Worm (Caenorhabditis elegans): Measurements from ENCODE around the gene F46G10.1.

F46G10.1 gene

DNA sequence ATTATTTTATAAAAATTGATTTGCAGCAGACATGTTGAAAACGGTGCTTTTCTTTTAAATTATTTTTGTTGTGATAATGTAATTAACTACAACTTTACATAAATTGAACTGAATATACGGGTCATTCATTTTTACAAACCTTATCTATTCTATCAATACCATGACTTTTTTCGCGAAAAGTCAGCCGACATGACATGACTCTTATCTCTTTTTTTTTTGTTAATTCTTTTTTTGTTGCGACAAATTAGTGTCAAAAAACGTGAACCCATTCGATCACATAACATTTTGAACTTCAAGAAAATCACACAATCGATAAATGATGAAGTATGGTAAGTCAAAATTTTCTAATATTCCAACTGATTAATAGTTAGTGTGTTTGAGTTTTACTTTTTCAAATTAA lies 16.5 kb upstream of the F46G10.1 start, which contains the start of gene sir-2.2:
Gene sir-2.2 (plus strand): TSS at position 34 of the 400 bp plus-strand sequence.
- TF ChIP-seq nhr-232 (tag; optimal IDR thresholded peaks at IDR 0.05) = no peak
- no peak for TF ChIP-seq ahr-1 (tag; optimal IDR thresholded peaks at IDR 0.05)

DNA sequence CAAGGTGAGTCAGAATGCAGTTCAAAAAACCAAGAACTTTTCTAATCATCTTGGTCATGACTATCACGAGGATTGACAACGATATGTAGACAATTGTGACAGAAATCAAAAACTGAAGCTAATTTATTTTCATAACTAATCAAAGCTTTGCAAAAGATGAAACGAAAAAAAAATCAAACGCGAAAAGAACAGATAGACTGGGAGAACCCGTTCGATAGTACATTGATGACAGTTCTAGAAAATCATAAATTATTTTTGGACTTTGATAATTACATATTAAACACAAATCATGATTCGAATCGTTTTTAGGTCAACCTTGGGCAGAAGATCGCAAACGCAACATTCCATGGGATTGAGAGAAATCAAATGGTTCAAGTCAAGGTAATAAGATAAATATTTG lies 13.5 kb upstream of the F46G10.1 start:
- TF ChIP-seq ets-4 (tag; optimal IDR thresholded peaks at IDR 0.05) = no peak
- no peak for TF ChIP-seq pha-2 (tag; optimal IDR thresholded peaks at IDR 0.05)

DNA sequence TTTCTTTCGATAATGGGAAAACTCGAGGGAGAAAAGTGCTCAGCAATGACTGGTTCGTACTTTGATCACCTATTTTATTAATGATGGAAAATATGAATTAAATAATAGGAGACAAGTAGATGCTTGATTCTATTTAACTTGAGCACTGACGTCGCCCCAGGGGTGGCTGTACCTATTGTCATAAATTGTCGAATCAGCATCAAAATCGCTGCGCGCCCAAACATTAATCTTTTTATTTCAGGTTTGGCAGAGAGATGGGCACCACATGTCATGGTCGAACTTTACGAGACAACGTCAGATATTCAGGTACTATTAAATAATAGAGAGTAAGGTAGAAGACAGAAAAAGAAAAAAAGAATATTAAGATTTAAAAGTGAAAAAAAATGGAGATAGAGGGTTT lies 12.8 kb upstream of the F46G10.1 start:
- TF ChIP-seq unc-86 (tag; optimal IDR thresholded peaks at IDR 0.05) (no peak), tbx-7 (tag; optimal IDR thresholded peaks at IDR 0.05) (no peak), ceh-31 (tag; optimal IDR thresholded peaks at IDR 0.05) (no peak), nfya-1 (tag; optimal IDR thresholded peaks at IDR 0.05) (no peak), tbx-2 (tag; optimal IDR thresholded peaks at IDR 0.05) (no peak), gmeb-2 (tag; optimal IDR thresholded peaks at IDR 0.05) (no peak), ceh-9 (tag; optimal IDR thresholded peaks at IDR 0.05) (no peak), zip-5 (tag; optimal IDR thresholded peaks at IDR 0.05) (no peak), pag-3 (tag; optimal IDR thresholded peaks at IDR 0.05; ENCODE audit: borderline replicate concordance) (no peak), sox-2 (GFP tag; IDR thresholded peaks at IDR 0.05) (no peak), hlh-8 (tag; optimal IDR thresholded peaks at IDR 0.05) (no peak)

DNA sequence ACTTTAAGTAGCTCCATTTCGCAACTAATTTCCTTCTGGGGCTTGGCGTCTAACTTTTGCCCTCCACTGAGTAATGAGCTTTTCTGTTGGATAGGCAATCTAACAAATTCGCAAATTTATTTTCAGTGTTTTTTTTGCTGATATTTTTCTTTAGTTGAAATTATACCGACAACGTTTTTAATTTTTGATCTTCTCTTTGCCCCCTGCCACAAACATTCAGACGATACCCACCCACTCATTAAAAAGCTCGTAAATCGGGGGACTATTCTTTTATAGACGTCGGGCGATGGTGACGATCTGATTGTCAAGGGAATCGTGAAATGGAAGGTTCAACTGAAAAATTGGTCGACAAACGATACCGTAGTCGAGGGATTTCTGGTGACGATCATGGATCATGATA lies 12.1 kb upstream of the F46G10.1 start:
- no peak for TF ChIP-seq pha-4 (tag; optimal IDR thresholded peaks at IDR 0.05)
- TF ChIP-seq Y22D7AL.16 (tag; optimal IDR thresholded peaks at IDR 0.05) = no peak
- no peak for TF ChIP-seq elt-2 (tag; optimal IDR thresholded peaks at IDR 0.05)
- no peak for TF ChIP-seq hlh-15 (tag; optimal IDR thresholded peaks at IDR 0.05)
- TF ChIP-seq pag-3 (tag; optimal IDR thresholded peaks at IDR 0.05; ENCODE audit: borderline replicate concordance) = no peak
- TF ChIP-seq odd-2 (tag; optimal IDR thresholded peaks at IDR 0.05) = no peak
- no peak for TF ChIP-seq eyg-1 (tag; optimal IDR thresholded peaks at IDR 0.05)
- no peak for TF ChIP-seq mec-3 (tag; optimal IDR thresholded peaks at IDR 0.05; ENCODE audit: borderline replicate concordance)
- no peak for TF ChIP-seq hlh-8 (tag; optimal IDR thresholded peaks at IDR 0.05)
- no peak for TF ChIP-seq fax-1 (tag; optimal IDR thresholded peaks at IDR 0.05)
- no peak for TF ChIP-seq sox-4 (tag; optimal IDR thresholded peaks at IDR 0.05)
- no peak for TF ChIP-seq che-1 (tag; optimal IDR thresholded peaks at IDR 0.05)

DNA sequence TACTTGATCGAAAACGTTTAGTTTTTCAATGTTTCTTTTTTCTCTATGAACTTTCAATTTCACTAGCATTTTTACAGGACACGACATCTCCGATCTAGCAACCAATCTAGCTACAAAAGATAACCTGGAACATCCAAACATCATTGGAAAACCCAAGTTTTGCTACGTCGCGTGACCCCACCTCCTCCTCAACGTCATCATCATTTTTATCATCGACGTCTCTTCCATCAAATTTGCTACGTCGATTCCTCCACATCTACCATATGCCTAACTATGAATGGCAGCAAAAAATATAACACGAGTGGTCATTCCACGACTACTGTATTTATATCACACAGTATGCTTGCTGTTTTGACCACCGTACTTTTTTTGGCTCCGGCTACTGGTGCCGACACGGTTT lies 11.3 kb upstream of the F46G10.1 start, which contains the start of gene F46G10.2:
Gene F46G10.2 (plus strand): TSS at position 78 of the 400 bp plus-strand sequence.
- TF ChIP-seq dve-1 (tag; optimal IDR thresholded peaks at IDR 0.05) (no peak), ceh-31 (tag; optimal IDR thresholded peaks at IDR 0.05) (no peak), pag-3 (tag; optimal IDR thresholded peaks at IDR 0.05; ENCODE audit: borderline replicate concordance) (no peak), ceh-9 (tag; optimal IDR thresholded peaks at IDR 0.05) (no peak), unc-86 (tag; optimal IDR thresholded peaks at IDR 0.05) (no peak), hlh-13 (GFP tag; optimal IDR thresholded peaks at IDR 0.05) (no peak), ceh-34 (tag; optimal IDR thresholded peaks at IDR 0.05) (no peak), ahr-1 (tag; optimal IDR thresholded peaks at IDR 0.05) (no peak)

DNA sequence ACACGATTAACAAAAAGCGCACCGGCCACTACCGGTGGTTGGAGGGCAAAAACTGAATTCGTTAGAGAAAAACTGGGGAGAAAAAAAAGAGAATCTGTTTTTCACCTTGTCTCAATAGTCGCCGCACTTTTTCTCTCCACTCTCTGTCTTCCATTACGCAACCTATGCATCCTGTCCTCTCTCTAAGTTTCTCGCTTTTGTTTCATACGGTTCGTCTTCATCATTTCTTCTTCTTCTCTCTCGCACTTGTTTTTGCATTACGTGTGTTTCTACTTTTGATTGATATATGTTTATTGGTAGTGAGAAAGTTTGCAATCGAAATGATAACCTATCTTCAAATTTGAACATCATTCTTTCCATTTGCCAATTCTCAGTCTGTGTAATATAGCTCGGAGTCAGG lies 9.0 kb upstream of the F46G10.1 start:
- TF ChIP-seq K02D7.2 (tag; optimal IDR thresholded peaks at IDR 0.05) (no peak), ceh-45 (GFP tag; IDR thresholded peaks at IDR 0.05) (no peak), ceh-18 (tag; optimal IDR thresholded peaks at IDR 0.05) (peak; percentile 22)

DNA sequence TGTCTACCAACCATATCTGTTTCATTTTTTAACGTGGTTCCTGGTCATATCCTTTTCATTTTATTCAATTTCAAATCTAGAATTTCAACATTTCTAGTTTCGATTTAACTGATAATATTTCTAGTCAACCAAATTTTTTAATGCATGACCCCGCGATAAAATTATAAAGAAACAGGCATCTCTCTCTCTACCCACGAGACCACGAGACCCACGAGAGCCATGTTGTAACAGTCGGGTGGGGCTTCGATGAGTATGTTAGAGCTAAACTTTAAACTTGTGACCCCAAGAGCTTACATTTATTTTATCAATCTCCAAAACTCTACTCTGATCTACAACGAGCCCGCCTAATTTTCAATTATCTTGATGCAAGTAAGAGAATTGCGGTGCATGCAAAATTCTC lies 6.8 kb upstream of the F46G10.1 start:
- no peak for TF ChIP-seq lim-6 (tag; optimal IDR thresholded peaks at IDR 0.05)
- no peak for TF ChIP-seq elt-2 (tag; optimal IDR thresholded peaks at IDR 0.05)
- TF ChIP-seq fax-1 (tag; optimal IDR thresholded peaks at IDR 0.05) = no peak
- TF ChIP-seq pag-3 (tag; optimal IDR thresholded peaks at IDR 0.05; ENCODE audit: borderline replicate concordance) = no peak
- TF ChIP-seq gmeb-2 (tag; optimal IDR thresholded peaks at IDR 0.05) = no peak
- TF ChIP-seq K09A11.1 (tag; optimal IDR thresholded peaks at IDR 0.05; ENCODE audit: insufficient read depth) = no peak
- TF ChIP-seq hlh-13 (GFP tag; optimal IDR thresholded peaks at IDR 0.05) = no peak
- TF ChIP-seq pax-1 (tag; optimal IDR thresholded peaks at IDR 0.05) = no peak
- TF ChIP-seq ztf-16 (tag; optimal IDR thresholded peaks at IDR 0.05) = no peak
- TF ChIP-seq nfya-1 (tag; optimal IDR thresholded peaks at IDR 0.05) = no peak
- no peak for TF ChIP-seq fkh-6 (tag; optimal IDR thresholded peaks at IDR 0.05)
- TF ChIP-seq pha-4 (tag; optimal IDR thresholded peaks at IDR 0.05) = no peak
- TF ChIP-seq unc-42 (tag; optimal IDR thresholded peaks at IDR 0.05) = no peak
